Worm (Caenorhabditis elegans) whole organism, young adult: ENCODE measurements around the gene F27B10.1.

Experiments
- F57C9.4 ChIP-seq: sonication (generic microtip); optimal IDR thresholded peaks from 2 replicates; lab custom pipeline; 2017; ENCODE audit warnings: mild to moderate bottlenecking, missing genetic modification characterization, missing compliant biosample characterization
- ama-1 ChIP-seq, 3 experiments: fragments of 150-350 bp in 1 of 3; sonication (generic microtip) in 2 of 3; optimal IDR thresholded peaks; 2 replicates each; lab custom pipeline; 2014 to 2018; ENCODE audit warnings: missing biosample characterization in 2 of 3, missing genetic modification characterization in 2 of 3, missing genetic modification reagents in 2 of 3
- ceh-40 ChIP-seq: fragments of 200-800 bp; sonication (Bioruptor generic); IDR thresholded peaks from 2 replicates; pipeline ENCODE4 v1.3.6; 2022; ENCODE audit warnings: missing genetic modification characterization, missing compliant biosample characterization
- egl-44 ChIP-seq: fragments of 200-800 bp; sonication (Bioruptor generic); IDR thresholded peaks from 2 replicates; pipeline ENCODE4 v1.3.6; 2022; ENCODE audit warnings: missing genetic modification reagents, missing genetic modification characterization, missing compliant biosample characterization
- hlh-12 ChIP-seq: sonication (generic microtip); optimal IDR thresholded peaks from 2 replicates; lab custom pipeline; 2016; ENCODE audit warnings: missing genetic modification characterization, missing compliant biosample characterization
- hrde-1 ChIP-seq: sonication (generic microtip); optimal IDR thresholded peaks from 2 replicates; lab custom pipeline; 2016; ENCODE audit warnings: missing genetic modification characterization, mild to moderate bottlenecking, missing compliant biosample characterization, moderate library complexity, missing genotype, missing genetic modification reagents, borderline replicate concordance
- mcd-1 ChIP-seq: fragments of 200-800 bp; sonication (Bioruptor generic); IDR thresholded peaks from 2 replicates; pipeline ENCODE4 v1.3.6; 2022; ENCODE audit warnings: missing genetic modification reagents, missing genetic modification characterization, missing compliant biosample characterization
- nfya-1 ChIP-seq: sonication (generic microtip); optimal IDR thresholded peaks from 2 replicates; lab custom pipeline; 2017; ENCODE audit warnings: antibody characterized with exemption, missing compliant biosample characterization, missing genetic modification characterization, borderline replicate concordance; ENCODE audit not compliant: insufficient read depth
- nhr-80 ChIP-seq: sonication (generic microtip); optimal IDR thresholded peaks from 2 replicates; lab custom pipeline; 2016; ENCODE audit warnings: missing genetic modification characterization, missing compliant biosample characterization
- pha-4 ChIP-seq: fragments of 150-350 bp; sonication (generic microtip); optimal IDR thresholded peaks from 2 replicates; lab custom pipeline; 2014; ENCODE audit warnings: missing biosample characterization, missing genetic modification reagents, missing genetic modification characterization
- tbx-9 ChIP-seq: sonication (generic microtip); optimal IDR thresholded peaks from 2 replicates; lab custom pipeline; 2016; ENCODE audit warnings: borderline replicate concordance, missing genetic modification characterization, inconsistent platforms, missing compliant biosample characterization
- unc-62 ChIP-seq: fragments of 150-350 bp; optimal IDR thresholded peaks from 2 replicates; lab custom pipeline; 2014; ENCODE audit warnings: missing biosample characterization, missing genetic modification reagents, missing genetic modification characterization

DNA sequence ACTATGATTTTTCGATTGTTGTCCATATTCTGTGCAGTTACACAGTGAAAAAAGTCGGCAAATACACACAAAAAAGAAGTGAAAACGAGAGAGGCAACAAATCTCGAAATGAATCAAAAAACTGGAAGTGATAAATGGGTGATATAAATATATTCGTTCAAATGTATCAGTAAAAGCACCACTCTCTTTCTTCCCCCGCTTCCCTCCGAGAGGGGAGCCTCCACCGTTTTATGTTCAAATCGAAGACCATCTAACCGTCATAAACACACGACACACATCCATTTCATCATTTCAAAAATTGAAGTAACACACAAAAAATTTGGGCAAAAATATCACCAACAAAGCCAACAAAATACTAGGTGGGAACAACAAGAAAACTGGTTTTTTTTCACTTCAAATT lies 45.4 kb upstream of the F27B10.1 start, which contains the start of gene F20A1.6:
- no peak for TF ChIP-seq egl-44
- no peak for TF ChIP-seq ama-1 (optimal IDR thresholded peaks at IDR 0.05; lab: Kevin White, UChicago)
- TF ChIP-seq ama-1 (GFP tag; optimal IDR thresholded peaks at IDR 0.05; lab: Kevin White, UChicago), result no peak
- no peak for TF ChIP-seq nhr-80 (tag; lab: Kevin White, UChicago)
- no peak for TF ChIP-seq pha-4 (tag; lab: Kevin White, UChicago)
- TF ChIP-seq F57C9.4, result no peak
- no peak for TF ChIP-seq hrde-1 (tag; lab: Kevin White, UChicago)
- no peak for TF ChIP-seq hlh-12
- no peak for TF ChIP-seq tbx-9 (tag; lab: Kevin White, UChicago)
- no peak for TF ChIP-seq nfya-1
- TF ChIP-seq ceh-40 (GFP tag; lab: Robert Waterston, UW), result no peak
- TF ChIP-seq unc-62 (GFP tag; lab: Kevin White, UChicago), result no peak
- TF ChIP-seq mcd-1 (GFP tag; lab: Robert Waterston, UW), result no peak
